Worm (Caenorhabditis elegans): Measurements from ENCODE around the gene C17G10.10.

C17G10.10 gene

ce11 chrII:5603194-5603593 is 4.0 kb upstream of the C17G10.10 start, which contains the start of gene C17G10.6:
C17G10.6 (minus strand) TSS chrII:5603294.
- no peak for TF ChIP-seq aly-1 (tag; optimal IDR thresholded peaks at IDR 0.05)
- no peak for TF ChIP-seq tbx-37 (GFP tag; conservative IDR thresholded peaks at IDR 0.05)
- TF ChIP-seq hmbx-1 (tag; optimal IDR thresholded peaks at IDR 0.05), result no peak
- TF ChIP-seq B0310.2 (tag; optimal IDR thresholded peaks at IDR 0.05), result no peak
- TF ChIP-seq ceh-13 (GFP tag; optimal IDR thresholded peaks at IDR 0.05), result no peak
- no peak for TF ChIP-seq tra-4 (tag; optimal IDR thresholded peaks at IDR 0.05)
- TF ChIP-seq tbx-11 (GFP tag; IDR thresholded peaks at IDR 0.05), result no peak
- TF ChIP-seq hmg-4 (GFP tag; optimal IDR thresholded peaks at IDR 0.05), result no peak

ce11 chrII:5596247-5596646 is 2.9 kb downstream of the C17G10.10 start, which contains the start of gene C17G10.1:
C17G10.1 (plus strand) TSS chrII:5596547.
- no peak for TF ChIP-seq sea-1 (GFP tag; conservative IDR thresholded peaks at IDR 0.05)

- TF ChIP-seq ets-7 (tag; optimal IDR thresholded peaks at IDR 0.05), result peak; percentile 19
- no peak for TF ChIP-seq tbx-37 (GFP tag; conservative IDR thresholded peaks at IDR 0.05)
- no peak for TF ChIP-seq B0310.2 (tag; optimal IDR thresholded peaks at IDR 0.05)
- TF ChIP-seq pes-1 (GFP tag; IDR thresholded peaks at IDR 0.05), result peak; percentile 56
- no peak for TF ChIP-seq ceh-36 (tag; optimal IDR thresholded peaks at IDR 0.05)
These were observed 4.9 kb downstream of the C17G10.10 start, which contains the start of gene ttc-4 for ce11 chrII:5594210-5594764. ttc-4 (plus strand) TSS chrII:5594714.

ce11 chrII:5593377-5593932 is 5.7 kb downstream of the C17G10.10 start, which contains the start of gene cdc-14:
cdc-14 (minus strand) TSS chrII:5593427.
- TF ChIP-seq hmg-4 (GFP tag; optimal IDR thresholded peaks at IDR 0.05), result peak; percentile 63
- TF ChIP-seq pes-1 (GFP tag; IDR thresholded peaks at IDR 0.05), result no peak
- no peak for TF ChIP-seq B0310.2 (tag; optimal IDR thresholded peaks at IDR 0.05)
- no peak for TF ChIP-seq ceh-13 (GFP tag; optimal IDR thresholded peaks at IDR 0.05)
- no peak for TF ChIP-seq ets-7 (tag; optimal IDR thresholded peaks at IDR 0.05)
- no peak for TF ChIP-seq flt-1 (GFP tag; IDR thresholded peaks at IDR 0.05)
- TF ChIP-seq hmbx-1 (tag; optimal IDR thresholded peaks at IDR 0.05), result no peak
- TF ChIP-seq ama-1 (optimal IDR thresholded peaks at IDR 0.05), result no peak
- TF ChIP-seq scrt-1 (GFP tag; IDR thresholded peaks at IDR 0.05), result no peak
- TF ChIP-seq F13C5.2 (tag; optimal IDR thresholded peaks at IDR 0.05), result peak; percentile 75
- no peak for TF ChIP-seq sea-1 (GFP tag; conservative IDR thresholded peaks at IDR 0.05)
- TF ChIP-seq tra-4 (tag; optimal IDR thresholded peaks at IDR 0.05), result no peak
- no peak for TF ChIP-seq hnd-1 (tag; optimal IDR thresholded peaks at IDR 0.05)
- no peak for TF ChIP-seq ceh-36 (tag; optimal IDR thresholded peaks at IDR 0.05)

ce11 chrII:5592857-5593256 is 6.3 kb downstream of the C17G10.10 start:
- no peak for TF ChIP-seq hnd-1 (tag; optimal IDR thresholded peaks at IDR 0.05)
- TF ChIP-seq scrt-1 (GFP tag; IDR thresholded peaks at IDR 0.05), result no peak
- TF ChIP-seq F13C5.2 (tag; optimal IDR thresholded peaks at IDR 0.05), result no peak
- TF ChIP-seq hmbx-1 (tag; optimal IDR thresholded peaks at IDR 0.05), result no peak
- TF ChIP-seq ceh-13 (GFP tag; optimal IDR thresholded peaks at IDR 0.05), result no peak
- no peak for TF ChIP-seq ama-1 (optimal IDR thresholded peaks at IDR 0.05)
- TF ChIP-seq flt-1 (GFP tag; IDR thresholded peaks at IDR 0.05), result no peak
- no peak for TF ChIP-seq pes-1 (GFP tag; IDR thresholded peaks at IDR 0.05)
- no peak for TF ChIP-seq aly-1 (tag; optimal IDR thresholded peaks at IDR 0.05)
- no peak for TF ChIP-seq sea-1 (GFP tag; conservative IDR thresholded peaks at IDR 0.05)
- TF ChIP-seq ets-7 (tag; optimal IDR thresholded peaks at IDR 0.05), result no peak
- TF ChIP-seq tbx-11 (GFP tag; IDR thresholded peaks at IDR 0.05), result no peak
- TF ChIP-seq ceh-36 (tag; optimal IDR thresholded peaks at IDR 0.05), result no peak
- TF ChIP-seq tbx-37 (GFP tag; conservative IDR thresholded peaks at IDR 0.05), result no peak
- TF ChIP-seq hmg-4 (GFP tag; optimal IDR thresholded peaks at IDR 0.05), result no peak
- no peak for TF ChIP-seq B0310.2 (tag; optimal IDR thresholded peaks at IDR 0.05)
- no peak for TF ChIP-seq tra-4 (tag; optimal IDR thresholded peaks at IDR 0.05)

ce11 chrII:5591558-5591957 is 7.6 kb downstream of the C17G10.10 start:
- no peak for TF ChIP-seq hnd-1 (tag; optimal IDR thresholded peaks at IDR 0.05)
- TF ChIP-seq ets-7 (tag; optimal IDR thresholded peaks at IDR 0.05), result no peak
- TF ChIP-seq scrt-1 (GFP tag; IDR thresholded peaks at IDR 0.05), result no peak
- TF ChIP-seq flt-1 (GFP tag; IDR thresholded peaks at IDR 0.05), result no peak
- no peak for TF ChIP-seq hmg-4 (GFP tag; optimal IDR thresholded peaks at IDR 0.05)
- TF ChIP-seq aly-1 (tag; optimal IDR thresholded peaks at IDR 0.05), result no peak
- TF ChIP-seq ceh-36 (tag; optimal IDR thresholded peaks at IDR 0.05), result no peak
- TF ChIP-seq tbx-37 (GFP tag; conservative IDR thresholded peaks at IDR 0.05), result no peak
- no peak for TF ChIP-seq sea-1 (GFP tag; conservative IDR thresholded peaks at IDR 0.05)
- no peak for TF ChIP-seq tra-4 (tag; optimal IDR thresholded peaks at IDR 0.05)

ce11 chrII:5589690-5590089 is 9.5 kb downstream of the C17G10.10 start, which contains the start of gene C17G10.13:
C17G10.13 (minus strand) TSS chrII:5589790.
- TF ChIP-seq F13C5.2 (tag; optimal IDR thresholded peaks at IDR 0.05), result no peak
- no peak for TF ChIP-seq ama-1 (optimal IDR thresholded peaks at IDR 0.05)
- TF ChIP-seq scrt-1 (GFP tag; IDR thresholded peaks at IDR 0.05), result no peak
- no peak for TF ChIP-seq sea-1 (GFP tag; conservative IDR thresholded peaks at IDR 0.05)
- no peak for TF ChIP-seq hmbx-1 (tag; optimal IDR thresholded peaks at IDR 0.05)
- no peak for TF ChIP-seq ceh-36 (tag; optimal IDR thresholded peaks at IDR 0.05)

ce11 chrII:5587794-5588193 is 11.4 kb downstream of the C17G10.10 start:
- TF ChIP-seq tbx-37 (GFP tag; conservative IDR thresholded peaks at IDR 0.05), result no peak
- TF ChIP-seq hmg-4 (GFP tag; optimal IDR thresholded peaks at IDR 0.05), result no peak
- no peak for TF ChIP-seq tra-4 (tag; optimal IDR thresholded peaks at IDR 0.05)
- no peak for TF ChIP-seq B0310.2 (tag; optimal IDR thresholded peaks at IDR 0.05)
- no peak for TF ChIP-seq ceh-13 (GFP tag; optimal IDR thresholded peaks at IDR 0.05)
- TF ChIP-seq hmbx-1 (tag; optimal IDR thresholded peaks at IDR 0.05), result no peak
- no peak for TF ChIP-seq ets-7 (tag; optimal IDR thresholded peaks at IDR 0.05)
- TF ChIP-seq scrt-1 (GFP tag; IDR thresholded peaks at IDR 0.05), result no peak
- TF ChIP-seq hnd-1 (tag; optimal IDR thresholded peaks at IDR 0.05), result no peak
- no peak for TF ChIP-seq pes-1 (GFP tag; IDR thresholded peaks at IDR 0.05)
- no peak for TF ChIP-seq flt-1 (GFP tag; IDR thresholded peaks at IDR 0.05)
- TF ChIP-seq sea-1 (GFP tag; conservative IDR thresholded peaks at IDR 0.05), result no peak
